Fruit fly (Drosophila melanogaster): Measurements from ENCODE around the gene CG45676.

dm6 chr3R:11402894-11403293, 15.8 kb upstream of the CG45676 start:
- no peak for TF ChIP-seq CG8478 (optimal IDR thresholded peaks at IDR 0.05)
- peak in 1 of 2 experiments; percentile 26 for TF ChIP-seq CTCF (optimal IDR thresholded peaks at IDR 0.05)
